Fruit fly (Drosophila melanogaster): ENCODE results near the gene CG45490.
"Not testable (repeated sequence)": the region's sequence is repeated elsewhere in the genome, so short reads cannot be mapped to it uniquely, and the experiment has no call there.

DNA sequence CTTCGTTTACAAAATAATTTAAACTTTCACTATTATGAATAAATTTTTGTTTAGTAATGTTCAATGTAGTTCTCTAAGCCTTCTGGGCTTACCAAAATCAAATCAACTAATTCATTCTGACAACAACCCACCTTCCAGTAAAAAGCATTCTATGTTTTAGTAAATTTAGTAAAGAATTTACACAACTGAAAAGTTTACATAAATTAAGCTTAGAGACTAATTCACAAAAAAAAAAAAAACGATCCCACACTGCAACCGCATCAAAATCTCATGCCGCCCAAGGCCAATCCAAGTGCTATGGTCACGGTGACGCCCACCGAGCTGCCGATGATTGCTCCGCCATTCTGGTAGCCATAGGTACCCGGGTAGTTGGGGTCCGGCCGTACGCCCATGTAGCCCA is 14.7 kb upstream of the CG45490 start, which contains the start of gene CG45493:
- TF ChIP-seq Hr78 (GFP tag; optimal IDR thresholded peaks at IDR 0.05); dsf (GFP tag; optimal IDR thresholded peaks at IDR 0.05; ENCODE audit: borderline replicate concordance); usp (GFP tag; optimal IDR thresholded peaks at IDR 0.05); Jra (GFP tag; optimal IDR thresholded peaks at IDR 0.05); OdsH (GFP tag; optimal IDR thresholded peaks at IDR 0.05); rgr (GFP tag; optimal IDR thresholded peaks at IDR 0.05); psq (GFP tag; optimal IDR thresholded peaks at IDR 0.05); sv (GFP tag; optimal IDR thresholded peaks at IDR 0.05); Sp1 (GFP tag; optimal IDR thresholded peaks at IDR 0.05); pan (optimal IDR thresholded peaks at IDR 0.05); lola (GFP tag; optimal IDR thresholded peaks at IDR 0.05); h (GFP tag; optimal IDR thresholded peaks at IDR 0.05); sage (GFP tag; optimal IDR thresholded peaks at IDR 0.05); Abd-B (GFP tag; optimal IDR thresholded peaks at IDR 0.05): not testable (repeated sequence)
